Fruit fly (Drosophila melanogaster): ENCODE data around the gene mRpS14.

mRpS14 gene

dm6 chrX:19479869-19480326 is at the start of gene mRpS14, which contains the start of gene Naa15-16:
Gene mRpS14 (minus strand): TSS chrX:19480238.
Gene Naa15-16 (plus strand): TSS chrX:19479984.
- TF ChIP-seq fd96Ca (GFP tag; IDR thresholded peaks at IDR 0.05) (no peak), CG12605 (GFP tag; IDR thresholded peaks at IDR 0.05) (no peak), CG17806 (tag; optimal IDR thresholded peaks at IDR 0.05) (no peak), CG8301 (tag; optimal IDR thresholded peaks at IDR 0.05) (no peak), Pif1B (GFP tag; optimal IDR thresholded peaks at IDR 0.05) (no peak), EcR (GFP tag; optimal IDR thresholded peaks at IDR 0.05) (no peak), CG14655 (GFP tag; optimal IDR thresholded peaks at IDR 0.05) (no peak), gl (tag; optimal IDR thresholded peaks at IDR 0.05) (no peak), CG4496 (GFP tag; IDR thresholded peaks at IDR 0.05) (no peak), CG32121 (GFP tag; IDR thresholded peaks at IDR 0.05) (no peak), CG34367 (tag; optimal IDR thresholded peaks at IDR 0.05) (no peak)

dm6 chrX:19522597-19522996 is 42.6 kb upstream of the mRpS14 start:
- TF ChIP-seq CG14655 (GFP tag; optimal IDR thresholded peaks at IDR 0.05), result no peak
- no peak for TF ChIP-seq Pif1B (GFP tag; optimal IDR thresholded peaks at IDR 0.05)
- TF ChIP-seq fd96Ca (GFP tag; IDR thresholded peaks at IDR 0.05), result 0 out of 3 replicates have a peak, but pooled peaks have one; percentile 16

- no peak for TF ChIP-seq Snoo (tag; optimal IDR thresholded peaks at IDR 0.05)
- no peak for TF ChIP-seq CG34367 (tag; optimal IDR thresholded peaks at IDR 0.05)
- TF ChIP-seq CG8301 (tag; optimal IDR thresholded peaks at IDR 0.05), result no peak
- TF ChIP-seq rn (GFP tag; IDR thresholded peaks at IDR 0.05), result no peak
- no peak for TF ChIP-seq fd96Ca (GFP tag; IDR thresholded peaks at IDR 0.05)
- no peak for TF ChIP-seq CG12605 (GFP tag; IDR thresholded peaks at IDR 0.05)
- no peak for TF ChIP-seq CG8159 (tag; optimal IDR thresholded peaks at IDR 0.05)
- no peak for TF ChIP-seq gl (tag; optimal IDR thresholded peaks at IDR 0.05)
- TF ChIP-seq Pif1B (GFP tag; optimal IDR thresholded peaks at IDR 0.05), result no peak
- TF ChIP-seq Ets98B (GFP tag; IDR thresholded peaks at IDR 0.05), result no peak
- TF ChIP-seq CG9948 (tag; optimal IDR thresholded peaks at IDR 0.05), result no peak
- no peak for TF ChIP-seq CG15710 (tag; optimal IDR thresholded peaks at IDR 0.05)
- TF ChIP-seq Pif1A (GFP tag; optimal IDR thresholded peaks at IDR 0.05), result no peak
- no peak for TF ChIP-seq CG13204 (GFP tag; optimal IDR thresholded peaks at IDR 0.05)
Observed at dm6 chrX:19521753-19522383, 41.8 kb upstream of the mRpS14 start, which contains the start of the genes Idh3a and CoRest. Gene Idh3a (minus strand): TSS chrX:19521810. Gene CoRest (plus strand): TSS chrX:19521929.

dm6 chrX:19520888-19521287 is 40.9 kb upstream of the mRpS14 start:
- no peak for TF ChIP-seq CG14655 (GFP tag; optimal IDR thresholded peaks at IDR 0.05)

dm6 chrX:19520376-19520775 is 40.3 kb upstream of the mRpS14 start:
- TF ChIP-seq Ets98B (GFP tag; IDR thresholded peaks at IDR 0.05) (no peak), CG8159 (tag; optimal IDR thresholded peaks at IDR 0.05) (no peak), CG4496 (GFP tag; IDR thresholded peaks at IDR 0.05) (no peak), EcR (GFP tag; optimal IDR thresholded peaks at IDR 0.05) (no peak), CG14655 (GFP tag; optimal IDR thresholded peaks at IDR 0.05) (no peak), CG32121 (GFP tag; IDR thresholded peaks at IDR 0.05) (no peak), CG8301 (tag; optimal IDR thresholded peaks at IDR 0.05) (no peak), CG9948 (tag; optimal IDR thresholded peaks at IDR 0.05) (no peak), fd96Ca (GFP tag; IDR thresholded peaks at IDR 0.05) (no peak), CG34367 (tag; optimal IDR thresholded peaks at IDR 0.05) (no peak), CG17806 (tag; optimal IDR thresholded peaks at IDR 0.05) (no peak), CG12605 (GFP tag; IDR thresholded peaks at IDR 0.05) (no peak), CG15710 (tag; optimal IDR thresholded peaks at IDR 0.05) (no peak), CG10348 (GFP tag; IDR thresholded peaks at IDR 0.05) (no peak)

dm6 chrX:19510204-19510603 is 30.2 kb upstream of the mRpS14 start:
- TF ChIP-seq CG32121 (GFP tag; IDR thresholded peaks at IDR 0.05) (no peak), Pif1A (GFP tag; optimal IDR thresholded peaks at IDR 0.05) (no peak), D1 (tag; optimal IDR thresholded peaks at IDR 0.05) (no peak), EcR (GFP tag; optimal IDR thresholded peaks at IDR 0.05) (no peak), CG12605 (GFP tag; IDR thresholded peaks at IDR 0.05) (no peak), CG13204 (GFP tag; optimal IDR thresholded peaks at IDR 0.05) (no peak), CG34367 (tag; optimal IDR thresholded peaks at IDR 0.05) (no peak), CG15710 (tag; optimal IDR thresholded peaks at IDR 0.05) (no peak), CG17806 (tag; optimal IDR thresholded peaks at IDR 0.05) (no peak), CG10348 (GFP tag; IDR thresholded peaks at IDR 0.05) (no peak)
